Fruit fly (Drosophila melanogaster) whole organism, wandering third instar larva: ENCODE measurements around the gene CG13272.

ENCODE experiments used
- CG32264 ChIP-seq: fragments of 200-800 bp; sonication (Bioruptor generic); optimal IDR thresholded peaks from 2 replicates; lab custom pipeline; 2016; ENCODE audit warnings: missing biosample characterization, missing genetic modification characterization
- CG9705 ChIP-seq: fragments of 200-800 bp; sonication (Bioruptor generic); optimal IDR thresholded peaks from 2 replicates; lab custom pipeline; 2018; ENCODE audit warnings: missing biosample characterization, mild to moderate bottlenecking, missing genetic modification characterization
- Dfd ChIP-seq: fragments of >200 bp; optimal IDR thresholded peaks from 2 replicates; lab custom pipeline; 2017; ENCODE audit warnings: missing biosample characterization, missing genetic modification characterization
- GATAd ChIP-seq: sonication (Bioruptor generic); optimal IDR thresholded peaks from 2 replicates; lab custom pipeline; 2016; ENCODE audit warnings: missing biosample characterization, missing genetic modification characterization
- HLH106 ChIP-seq: fragments of 200-800 bp; optimal IDR thresholded peaks from 3 replicates; lab custom pipeline; 2019; ENCODE audit warnings: missing biosample characterization, mild to moderate bottlenecking, missing genetic modification characterization, moderate library complexity
- Hnf4 ChIP-seq: fragments of 200-800 bp; sonication (Bioruptor generic); optimal IDR thresholded peaks from 2 replicates; lab custom pipeline; 2016; ENCODE audit warnings: missing biosample characterization, mild to moderate bottlenecking, missing genetic modification characterization
- Hr78 ChIP-seq: fragments of >200 bp; optimal IDR thresholded peaks from 2 replicates; lab custom pipeline; 2017; ENCODE audit warnings: missing biosample characterization, missing genetic modification characterization
- Hr83 ChIP-seq: fragments of 200-300 bp; sonication (Bioruptor generic); optimal IDR thresholded peaks from 2 replicates; lab custom pipeline; 2016; ENCODE audit warnings: missing biosample characterization, mild to moderate bottlenecking, missing genetic modification characterization, moderate library complexity; ENCODE audit not compliant: poor library complexity, severe bottlenecking
- Mio ChIP-seq: sonication (Bioruptor generic); optimal IDR thresholded peaks from 2 replicates; lab custom pipeline; 2016; ENCODE audit warnings: missing biosample characterization, missing genetic modification characterization
- N ChIP-seq: fragments of >200 bp; optimal IDR thresholded peaks from 2 replicates; lab custom pipeline; 2018; ENCODE audit warnings: missing biosample characterization, missing external identifiers, missing genetic modification characterization
- OdsH ChIP-seq: fragments of 200-800 bp; sonication (Bioruptor generic); optimal IDR thresholded peaks from 2 replicates; lab custom pipeline; 2016; ENCODE audit warnings: missing biosample characterization, mild to moderate bottlenecking, missing genetic modification characterization
- Rel ChIP-seq, 2 experiments: fragments of 200-800 bp; sonication (Bioruptor generic) in 1 of 2; optimal IDR thresholded peaks; 2 replicates in 1 of 2; 3 replicates in 1 of 2; lab custom pipeline; 2016 to 2019; ENCODE audit warnings: mild to moderate bottlenecking in 2 of 2, missing biosample characterization in 2 of 2, missing genetic modification characterization in 2 of 2, moderate library complexity in 1 of 2
- Sp1 ChIP-seq: fragments of 200-800 bp; sonication (Bioruptor generic); optimal IDR thresholded peaks from 3 replicates; lab custom pipeline; 2019; ENCODE audit warnings: missing biosample characterization, mild to moderate bottlenecking, missing genetic modification characterization, moderate library complexity
- Vsx2 ChIP-seq: fragments of 200-300, 225-300 bp; sonication (Bioruptor generic); optimal IDR thresholded peaks from 2 replicates; lab custom pipeline; 2018; ENCODE audit warnings: missing biosample characterization, missing genetic modification characterization; ENCODE audit not compliant: partially characterized antibody
- br ChIP-seq: fragments of 200-800 bp; sonication (Bioruptor generic); optimal IDR thresholded peaks from 2 replicates; lab custom pipeline; 2016; ENCODE audit warnings: missing biosample characterization, missing genetic modification characterization
- brk ChIP-seq: fragments of 200-800 bp; sonication (Bioruptor generic); optimal IDR thresholded peaks from 2 replicates; lab custom pipeline; 2016; ENCODE audit warnings: missing biosample characterization, mild to moderate bottlenecking, missing genetic modification characterization
- dl ChIP-seq, 2 experiments: fragments of 175-275, 200-275 bp in 1 of 2; fragments of 200-275 bp in 1 of 2; sonication (Bioruptor generic); optimal IDR thresholded peaks; lab custom pipeline; 2018; ENCODE audit warnings: mild to moderate bottlenecking in 2 of 2, missing biosample characterization in 2 of 2, missing genetic modification characterization in 2 of 2, moderate library complexity in 2 of 2; ENCODE audit not compliant: partially characterized antibody in 2 of 2, insufficient read depth in 1 of 2
- dmrt93B ChIP-seq: fragments of 200-800 bp; sonication (Bioruptor generic); optimal IDR thresholded peaks from 2 replicates; lab custom pipeline; 2018; ENCODE audit warnings: missing biosample characterization, mild to moderate bottlenecking, missing genetic modification characterization
- ey ChIP-seq: fragments of 200-800 bp; sonication (Bioruptor generic); optimal IDR thresholded peaks from 2 replicates; lab custom pipeline; 2016; ENCODE audit warnings: missing biosample characterization, missing genetic modification characterization
- foxo ChIP-seq, 2 experiments: fragments of 200-800 bp; sonication (Bioruptor generic); optimal IDR thresholded peaks; 2 replicates in 1 of 2; 3 replicates in 1 of 2; lab custom pipeline; 2016 to 2017; ENCODE audit warnings: missing biosample characterization in 2 of 2, missing genetic modification characterization in 2 of 2
- fru ChIP-seq: fragments of 200-800 bp; sonication (Bioruptor generic); optimal IDR thresholded peaks from 3 replicates; lab custom pipeline; 2016; ENCODE audit warnings: missing biosample characterization, mild to moderate bottlenecking, missing genetic modification characterization
- h ChIP-seq: fragments of 200-800 bp; sonication (Bioruptor generic); optimal IDR thresholded peaks from 3 replicates; lab custom pipeline; 2016; ENCODE audit warnings: missing biosample characterization, mild to moderate bottlenecking, missing genetic modification characterization
- jim ChIP-seq: fragments of 175-275, 200-325 bp; sonication (Bioruptor generic); optimal IDR thresholded peaks from 2 replicates; lab custom pipeline; 2016; ENCODE audit warnings: missing biosample characterization, mild to moderate bottlenecking, missing genetic modification characterization
- pan ChIP-seq: fragments of >200 bp; optimal IDR thresholded peaks from 2 replicates; lab custom pipeline; 2017
- psq ChIP-seq: fragments of 200-800 bp; sonication (Bioruptor generic); optimal IDR thresholded peaks from 3 replicates; lab custom pipeline; 2017; ENCODE audit warnings: missing biosample characterization, mild to moderate bottlenecking, missing genetic modification characterization, moderate library complexity
- rgr ChIP-seq: fragments of 200-800 bp; sonication (Bioruptor generic); optimal IDR thresholded peaks from 3 replicates; lab custom pipeline; 2016; ENCODE audit warnings: missing biosample characterization, mild to moderate bottlenecking, missing genetic modification characterization
- sage ChIP-seq: fragments of 200-800 bp; sonication (Bioruptor generic); optimal IDR thresholded peaks from 2 replicates; lab custom pipeline; 2016; ENCODE audit warnings: missing biosample characterization, mild to moderate bottlenecking, missing genetic modification characterization
- sv ChIP-seq: fragments of 200-800 bp; sonication (Bioruptor generic); optimal IDR thresholded peaks from 3 replicates; lab custom pipeline; 2016; ENCODE audit warnings: missing biosample characterization, missing genetic modification characterization
- tai ChIP-seq: sonication (Bioruptor generic); optimal IDR thresholded peaks from 2 replicates; lab custom pipeline; 2016; ENCODE audit warnings: missing biosample characterization, missing genetic modification characterization
- usp ChIP-seq: fragments of >200 bp; optimal IDR thresholded peaks from 2 replicates; lab custom pipeline; 2017; ENCODE audit warnings: missing biosample characterization, missing genetic modification characterization
- woc ChIP-seq: sonication (Bioruptor generic); optimal IDR thresholded peaks from 2 replicates; lab custom pipeline; 2016; ENCODE audit warnings: missing biosample characterization, mild to moderate bottlenecking, missing genetic modification characterization

CG13272 gene

DNA sequence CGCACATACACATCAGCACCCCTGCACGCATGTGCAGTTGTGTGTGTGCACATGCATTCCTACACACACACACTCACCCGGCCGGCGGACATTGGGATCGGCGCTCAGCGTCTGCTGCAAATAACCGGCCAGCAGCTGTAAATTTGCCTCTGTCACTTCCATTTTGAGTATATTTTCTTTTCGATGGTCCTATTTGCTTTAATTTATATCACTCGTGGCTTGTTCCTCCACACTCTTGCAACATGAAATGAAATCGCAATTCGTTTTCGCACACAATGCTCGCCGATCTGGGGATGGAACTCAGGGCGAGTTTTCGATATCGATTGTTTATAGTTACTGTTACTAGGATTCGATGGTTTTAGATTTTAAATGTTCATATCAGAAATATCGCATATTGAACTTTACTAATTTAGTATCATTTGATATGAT lies 20.2 kb downstream of the CG13272 start, which contains the start of gene Cse1:
Gene Cse1 (minus strand): TSS at position 303 of the 429 bp plus-strand sequence.
- TF ChIP-seq pan (no peak), psq (GFP tag; lab: Kevin White, UChicago) (no peak), Rel (GFP tag; optimal IDR thresholded peaks at IDR 0.05; lab: Kevin White, UChicago) (no peak), Rel (tag; optimal IDR thresholded peaks at IDR 0.05; lab: Kevin White, UChicago) (no peak), sage (GFP tag; lab: Kevin White, UChicago) (no peak), sv (GFP tag; lab: Kevin White, UChicago) (no peak), CG9705 (no peak), Dfd (GFP tag; lab: Kevin White, UChicago) (no peak), foxo (GFP tag; optimal IDR thresholded peaks at IDR 0.05; lab: Kevin White, UChicago) (no peak), Hnf4 (GFP tag; lab: Kevin White, UChicago) (no peak), Hr78 (no peak), jim (no peak), usp (GFP tag; lab: Kevin White, UChicago) (no peak), woc (GFP tag; lab: Kevin White, UChicago) (peak; percentile 24), CG32264 (GFP tag; lab: Kevin White, UChicago) (no peak), br (GFP tag; lab: Kevin White, UChicago) (no peak), N (GFP tag; lab: Kevin White, UChicago) (peak; percentile 72)
- TF ChIP-seq, all 38 proteins: peak for 2

DNA sequence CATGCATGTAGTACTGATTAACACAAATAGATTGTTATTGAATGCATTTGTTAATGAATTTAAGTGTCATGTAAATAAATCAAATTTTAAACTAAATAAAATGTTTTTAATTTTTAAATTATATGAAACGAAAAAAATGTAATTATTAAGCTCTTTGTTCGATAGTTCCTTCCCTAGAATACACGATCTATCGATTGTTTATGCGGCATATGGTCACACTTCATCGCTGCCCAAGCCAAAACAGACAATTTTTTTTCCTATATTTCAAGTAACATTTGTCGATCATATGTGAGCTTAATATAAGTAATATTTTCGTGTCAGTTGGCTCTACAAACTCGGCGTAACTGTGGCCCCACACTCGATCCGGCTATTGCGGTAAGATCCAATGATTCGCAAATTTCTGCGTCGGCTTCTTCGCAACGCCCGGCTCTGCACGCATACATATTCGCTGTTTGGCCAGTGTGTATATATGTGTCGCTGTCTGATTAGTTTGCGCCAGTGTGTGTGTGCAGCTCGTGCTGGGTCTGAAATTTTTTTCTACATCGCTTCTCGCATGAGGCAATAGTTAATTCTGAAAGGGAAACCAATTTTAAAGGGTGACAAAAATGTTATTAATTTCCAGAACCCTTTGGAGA lies 22.3 kb downstream of the CG13272 start, which contains the start of gene AspRS-m:
Gene AspRS-m (plus strand): TSS at position 207 of the 635 bp plus-strand sequence.
- peak; percentile 16 for TF ChIP-seq h (GFP tag; lab: Kevin White, UChicago)
- no peak for TF ChIP-seq Rel (GFP tag; optimal IDR thresholded peaks at IDR 0.05; lab: Kevin White, UChicago)
- TF ChIP-seq Rel (tag; optimal IDR thresholded peaks at IDR 0.05; lab: Kevin White, UChicago), result no peak
- TF ChIP-seq N (GFP tag; lab: Kevin White, UChicago), result peak; percentile 52

DNA sequence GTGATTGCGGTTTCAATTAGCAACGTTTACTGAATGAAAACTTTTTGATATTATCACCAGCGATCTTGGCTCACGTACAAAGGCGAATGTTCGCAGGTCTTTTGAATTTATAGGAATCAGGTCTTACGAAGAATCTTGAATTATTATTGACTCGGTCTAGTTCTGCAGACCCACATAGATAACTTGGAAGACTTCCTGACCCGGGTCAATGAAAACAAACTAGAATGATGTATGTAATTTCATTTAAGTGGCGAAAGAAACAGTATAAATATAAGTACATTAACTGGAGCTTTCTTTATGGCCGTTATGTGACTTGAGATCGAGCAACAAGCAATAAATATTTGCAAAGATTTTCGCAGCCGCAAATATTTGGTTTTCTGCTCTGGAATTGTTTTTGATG lies 29.7 kb downstream of the CG13272 start, which contains the start of gene CG13282:
Gene CG13282 (minus strand): TSS at position 101 of the 400 bp plus-strand sequence.
- TF ChIP-seq pan (no peak), fru (GFP tag; lab: Kevin White, UChicago) (no peak), foxo (GFP tag; optimal IDR thresholded peaks at IDR 0.05; lab: Kevin White, UChicago) (no peak), dl (GFP tag; optimal IDR thresholded peaks at IDR 0.05; lab: Kevin White, UChicago; ENCODE audit: insufficient read depth in 1 of 2, partially characterized antibody in 2 of 2) (no peak), br (GFP tag; lab: Kevin White, UChicago) (no peak), Sp1 (no peak), ey (GFP tag; lab: Kevin White, UChicago) (no peak), brk (GFP tag; lab: Kevin White, UChicago) (no peak), GATAd (no peak), OdsH (GFP tag; lab: Kevin White, UChicago) (no peak), sv (GFP tag; lab: Kevin White, UChicago) (no peak), HLH106 (no peak), dmrt93B (no peak), jim (no peak), Mio (no peak), Hr83 (GFP tag; lab: Kevin White, UChicago) (no peak), h (GFP tag; lab: Kevin White, UChicago) (no peak), Vsx2 (GFP tag; lab: Kevin White, UChicago) (no peak)

DNA sequence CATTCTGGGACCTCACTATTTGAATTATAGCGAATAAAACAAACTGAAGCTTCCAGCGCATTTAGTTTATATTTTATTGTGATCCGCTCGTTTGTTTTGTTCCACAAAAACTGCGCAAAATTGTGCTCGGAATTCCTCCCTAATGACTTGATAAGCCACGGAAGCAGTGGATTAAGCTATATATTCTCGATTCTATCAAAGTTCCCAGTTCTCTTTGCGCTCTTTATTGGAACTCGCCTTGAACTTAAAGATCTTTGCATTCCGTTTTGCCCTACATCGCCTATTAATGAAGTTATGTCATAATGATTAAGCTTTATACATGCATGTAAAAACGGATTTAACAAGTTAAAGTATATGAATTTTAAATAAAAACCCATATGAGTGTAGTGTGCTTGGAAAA lies 32.5 kb downstream of the CG13272 start, which contains the start of gene Nepl9:
Gene Nepl9 (minus strand): TSS at position 101 of the 400 bp plus-strand sequence.
- TF ChIP-seq dl (GFP tag; optimal IDR thresholded peaks at IDR 0.05; lab: Kevin White, UChicago; ENCODE audit: insufficient read depth in 1 of 2, partially characterized antibody in 2 of 2), result no peak
- no peak for TF ChIP-seq Dfd (GFP tag; lab: Kevin White, UChicago)
- TF ChIP-seq rgr, result no peak
- no peak for TF ChIP-seq brk (GFP tag; lab: Kevin White, UChicago)
- no peak for TF ChIP-seq woc (GFP tag; lab: Kevin White, UChicago)
- TF ChIP-seq ey (GFP tag; lab: Kevin White, UChicago), result no peak
- TF ChIP-seq CG9705, result no peak
- TF ChIP-seq usp (GFP tag; lab: Kevin White, UChicago), result no peak
- TF ChIP-seq Hnf4 (GFP tag; lab: Kevin White, UChicago), result no peak
- no peak for TF ChIP-seq OdsH (GFP tag; lab: Kevin White, UChicago)
- no peak for TF ChIP-seq Hr83 (GFP tag; lab: Kevin White, UChicago)
- no peak for TF ChIP-seq fru (GFP tag; lab: Kevin White, UChicago)
- no peak for TF ChIP-seq jim
- no peak for TF ChIP-seq CG32264 (GFP tag; lab: Kevin White, UChicago)
- no peak for TF ChIP-seq tai (GFP tag; lab: Kevin White, UChicago)
- TF ChIP-seq sage (GFP tag; lab: Kevin White, UChicago), result no peak
